Worm (Caenorhabditis elegans) whole organism, late embryonic: Measurements from ENCODE around the gene C14A6.7.

ENCODE experiments used
- F13H6.1 ChIP-seq: sonication (generic microtip); optimal IDR thresholded peaks from 2 replicates; lab custom pipeline; 2016; ENCODE audit warnings: missing genetic modification characterization, missing compliant biosample characterization
- K02D7.2 ChIP-seq: sonication (generic microtip); optimal IDR thresholded peaks from 2 replicates; lab custom pipeline; 2017; ENCODE audit warnings: mild to moderate bottlenecking, missing genetic modification characterization, missing compliant biosample characterization
- K09A11.1 ChIP-seq: sonication (generic microtip); optimal IDR thresholded peaks from 2 replicates; lab custom pipeline; 2017; ENCODE audit warnings: antibody characterized with exemption, mild to moderate bottlenecking, missing genetic modification characterization, missing compliant biosample characterization; ENCODE audit not compliant: insufficient read depth
- T23F11.4 ChIP-seq: fragments of 200-800 bp; sonication (Bioruptor generic); optimal IDR thresholded peaks from 2 replicates; lab custom pipeline; 2018; ENCODE audit warnings: mild to moderate bottlenecking, missing genetic modification characterization, missing compliant biosample characterization
- Y22D7AL.16 ChIP-seq: sonication (generic microtip); optimal IDR thresholded peaks from 2 replicates; lab custom pipeline; 2016; ENCODE audit warnings: missing genetic modification characterization, missing compliant biosample characterization
- ceh-18 ChIP-seq: sonication (generic microtip); optimal IDR thresholded peaks from 2 replicates; lab custom pipeline; 2016; ENCODE audit warnings: missing genetic modification characterization, missing compliant biosample characterization
- ceh-30 ChIP-seq: fragments of 150-350 bp; optimal IDR thresholded peaks from 2 replicates; lab custom pipeline; 2014; ENCODE audit warnings: missing biosample characterization, missing genetic modification characterization
- ceh-31 ChIP-seq: sonication (generic microtip); optimal IDR thresholded peaks from 2 replicates; lab custom pipeline; 2016; ENCODE audit warnings: missing genetic modification characterization, missing compliant biosample characterization
- ceh-34 ChIP-seq: sonication (generic microtip); optimal IDR thresholded peaks from 2 replicates; lab custom pipeline; 2016; ENCODE audit warnings: mild to moderate bottlenecking, missing genetic modification characterization, missing compliant biosample characterization
- ceh-45 ChIP-seq: fragments of 200-800 bp; sonication (Bioruptor generic); IDR thresholded peaks from 2 replicates; pipeline ENCODE4 v1.3.6; 2022; ENCODE audit warnings: missing genetic modification reagents, missing genetic modification characterization, missing compliant biosample characterization
- ceh-6 ChIP-seq: fragments of 200-800 bp; sonication (Bioruptor generic); optimal IDR thresholded peaks from 2 replicates; lab custom pipeline; 2018; ENCODE audit warnings: mild to moderate bottlenecking, missing genetic modification characterization, missing compliant biosample characterization
- ceh-9 ChIP-seq: sonication (generic microtip); optimal IDR thresholded peaks from 2 replicates; lab custom pipeline; 2016; ENCODE audit warnings: mild to moderate bottlenecking, missing genetic modification characterization, inconsistent platforms, missing compliant biosample characterization
- dmd-4 ChIP-seq: sonication (generic microtip); optimal IDR thresholded peaks from 2 replicates; lab custom pipeline; 2016; ENCODE audit warnings: borderline replicate concordance, missing genetic modification characterization, missing compliant biosample characterization
- elt-2 ChIP-seq: sonication (generic microtip); optimal IDR thresholded peaks from 2 replicates; lab custom pipeline; 2016; ENCODE audit warnings: missing genetic modification reagents, missing genetic modification characterization, missing compliant biosample characterization
- elt-4 ChIP-seq: sonication (generic microtip); optimal IDR thresholded peaks from 2 replicates; lab custom pipeline; 2016; ENCODE audit warnings: missing genetic modification characterization, missing compliant biosample characterization
- eyg-1 ChIP-seq: sonication (generic microtip); optimal IDR thresholded peaks from 2 replicates; lab custom pipeline; 2016; ENCODE audit warnings: missing genotype, missing genetic modification characterization, missing compliant biosample characterization
- fkh-6 ChIP-seq: sonication (generic microtip); optimal IDR thresholded peaks from 2 replicates; lab custom pipeline; 2016; ENCODE audit warnings: missing genetic modification characterization, missing compliant biosample characterization
- hlh-15 ChIP-seq: sonication (generic microtip); optimal IDR thresholded peaks from 2 replicates; lab custom pipeline; 2016; ENCODE audit warnings: missing genetic modification characterization, missing compliant biosample characterization
- hlh-30 ChIP-seq: sonication (generic microtip); optimal IDR thresholded peaks from 2 replicates; lab custom pipeline; 2017; ENCODE audit warnings: antibody characterized with exemption, missing genetic modification characterization, missing compliant biosample characterization; ENCODE audit not compliant: insufficient read depth
- lim-6 ChIP-seq: sonication (generic microtip); optimal IDR thresholded peaks from 2 replicates; lab custom pipeline; 2016; ENCODE audit warnings: missing genetic modification characterization, missing compliant biosample characterization
- lin-11 ChIP-seq: fragments of 200-800 bp; sonication (Bioruptor generic); optimal IDR thresholded peaks from 2 replicates; lab custom pipeline; 2018; ENCODE audit warnings: mild to moderate bottlenecking, missing genetic modification characterization, missing compliant biosample characterization
- madf-2 ChIP-seq: sonication (generic microtip); optimal IDR thresholded peaks from 2 replicates; lab custom pipeline; 2017; ENCODE audit warnings: missing genetic modification characterization, missing compliant biosample characterization
- nfya-1 ChIP-seq: sonication (generic microtip); optimal IDR thresholded peaks from 2 replicates; lab custom pipeline; 2017; ENCODE audit warnings: missing genetic modification characterization, mild to moderate bottlenecking, missing compliant biosample characterization, antibody characterized with exemption, moderate library complexity
- nhr-11 ChIP-seq: fragments of 150-350 bp; optimal IDR thresholded peaks from 2 replicates; lab custom pipeline; 2014; ENCODE audit warnings: missing biosample characterization, missing genetic modification characterization
- nhr-232 ChIP-seq: sonication (generic microtip); optimal IDR thresholded peaks from 2 replicates; lab custom pipeline; 2016; ENCODE audit warnings: missing genetic modification characterization, missing compliant biosample characterization
- npax-4 ChIP-seq: sonication (generic microtip); optimal IDR thresholded peaks from 2 replicates; lab custom pipeline; 2016; ENCODE audit warnings: missing genetic modification characterization, missing compliant biosample characterization
- odd-2 ChIP-seq: sonication (generic microtip); optimal IDR thresholded peaks from 2 replicates; lab custom pipeline; 2017; ENCODE audit warnings: antibody characterized with exemption, mild to moderate bottlenecking, missing genetic modification characterization, missing compliant biosample characterization
- pax-1 ChIP-seq: fragments of 150-350 bp; optimal IDR thresholded peaks from 2 replicates; lab custom pipeline; 2014; ENCODE audit warnings: missing biosample characterization, missing genetic modification characterization
- pha-4 ChIP-seq: fragments of 150-350 bp; optimal IDR thresholded peaks from 2 replicates; lab custom pipeline; 2018; ENCODE audit warnings: missing biosample characterization, missing genetic modification reagents, missing genetic modification characterization
- ref-2 ChIP-seq: sonication (generic microtip); optimal IDR thresholded peaks from 2 replicates; lab custom pipeline; 2016; ENCODE audit warnings: missing genetic modification characterization, missing compliant biosample characterization
- rnt-1 ChIP-seq: sonication (generic microtip); optimal IDR thresholded peaks from 2 replicates; lab custom pipeline; 2016; ENCODE audit warnings: missing genetic modification characterization, missing compliant biosample characterization
- sdc-2 ChIP-seq: sonication (generic microtip); optimal IDR thresholded peaks from 2 replicates; lab custom pipeline; 2016; ENCODE audit warnings: missing genotype, missing genetic modification characterization, missing compliant biosample characterization
- syd-9 ChIP-seq: sonication (generic microtip); optimal IDR thresholded peaks from 2 replicates; lab custom pipeline; 2016; ENCODE audit warnings: mild to moderate bottlenecking, missing genetic modification characterization, moderate library complexity, missing compliant biosample characterization
- ttx-3 ChIP-seq: sonication (generic microtip); optimal IDR thresholded peaks from 2 replicates; lab custom pipeline; 2016; ENCODE audit warnings: missing genetic modification reagents, missing genetic modification characterization, missing compliant biosample characterization
- unc-55 ChIP-seq: sonication (generic microtip); optimal IDR thresholded peaks from 2 replicates; lab custom pipeline; 2017; ENCODE audit warnings: missing biosample characterization, missing genetic modification reagents, missing genetic modification characterization
- unc-86 ChIP-seq: sonication (generic microtip); optimal IDR thresholded peaks from 2 replicates; lab custom pipeline; 2016; ENCODE audit warnings: missing genetic modification characterization, missing compliant biosample characterization

Gene C14A6.7

ce11 chrV:18195006-18195405, 26.8 kb upstream of the C14A6.7 start, which contains the start of gene F16H6.3:
F16H6.3 (plus strand) TSS chrV:18195306.
- TF ChIP-seq pax-1 (tag; lab: Kevin White, UChicago) (no peak), K09A11.1 (tag; lab: Kevin White, UChicago) (no peak), pha-4 (no peak), ceh-45 (GFP tag; lab: Robert Waterston, UW) (no peak), ceh-9 (tag; lab: Kevin White, UChicago) (no peak), ceh-31 (tag; lab: Kevin White, UChicago) (no peak), F13H6.1 (no peak), elt-2 (tag; lab: Kevin White, UChicago) (no peak), dmd-4 (tag; lab: Kevin White, UChicago) (no peak), sdc-2 (tag; lab: Kevin White, UChicago) (no peak)

- no peak for TF ChIP-seq pax-1 (tag; lab: Kevin White, UChicago)
- TF ChIP-seq npax-4 (tag; lab: Kevin White, UChicago), result no peak
- TF ChIP-seq dmd-4 (tag; lab: Kevin White, UChicago), result no peak
- TF ChIP-seq odd-2 (tag; lab: Kevin White, UChicago), result no peak
- TF ChIP-seq F13H6.1, result no peak
- no peak for TF ChIP-seq Y22D7AL.16
- no peak for TF ChIP-seq ceh-6 (GFP tag; lab: Kevin White, UChicago)
- TF ChIP-seq fkh-6, result no peak
- no peak for TF ChIP-seq K09A11.1 (tag; lab: Kevin White, UChicago)
- TF ChIP-seq ref-2 (tag; lab: Kevin White, UChicago), result no peak
- TF ChIP-seq syd-9, result no peak
- TF ChIP-seq hlh-30 (tag; lab: Kevin White, UChicago), result no peak
- no peak for TF ChIP-seq nhr-232 (tag; lab: Kevin White, UChicago)
- no peak for TF ChIP-seq T23F11.4 (GFP tag; lab: Kevin White, UChicago)
Measured at ce11 chrV:18191128-18191527, 23.0 kb upstream of the C14A6.7 start, which contains the start of gene clec-42. clec-42 (plus strand) TSS chrV:18191412.

ce11 chrV:18189181-18189580, 21.0 kb upstream of the C14A6.7 start, which contains the start of gene clec-246:
clec-246 (plus strand) TSS chrV:18189481.
- TF ChIP-seq nfya-1 (tag; lab: Kevin White, UChicago) (no peak), ceh-45 (GFP tag; lab: Robert Waterston, UW) (no peak), unc-86 (no peak), hlh-15 (tag; lab: Kevin White, UChicago) (no peak), Y22D7AL.16 (no peak), lim-6 (no peak), madf-2 (tag; lab: Kevin White, UChicago) (no peak), ceh-30 (tag; lab: Kevin White, UChicago) (no peak), ttx-3 (no peak), nhr-11 (no peak), rnt-1 (no peak)

- TF ChIP-seq unc-55 (no peak), ref-2 (tag; lab: Kevin White, UChicago) (no peak), pha-4 (no peak), elt-4 (no peak), lin-11 (no peak), ceh-34 (tag; lab: Kevin White, UChicago) (no peak), eyg-1 (tag; lab: Kevin White, UChicago) (no peak), ceh-18 (tag; lab: Kevin White, UChicago) (no peak), K02D7.2 (tag; lab: Kevin White, UChicago) (no peak)
Measured at ce11 chrV:18188328-18188727, 20.2 kb upstream of the C14A6.7 start, which contains the start of gene clec-245. clec-245 (minus strand) TSS chrV:18188428.
